In the genomic region with DNA sequence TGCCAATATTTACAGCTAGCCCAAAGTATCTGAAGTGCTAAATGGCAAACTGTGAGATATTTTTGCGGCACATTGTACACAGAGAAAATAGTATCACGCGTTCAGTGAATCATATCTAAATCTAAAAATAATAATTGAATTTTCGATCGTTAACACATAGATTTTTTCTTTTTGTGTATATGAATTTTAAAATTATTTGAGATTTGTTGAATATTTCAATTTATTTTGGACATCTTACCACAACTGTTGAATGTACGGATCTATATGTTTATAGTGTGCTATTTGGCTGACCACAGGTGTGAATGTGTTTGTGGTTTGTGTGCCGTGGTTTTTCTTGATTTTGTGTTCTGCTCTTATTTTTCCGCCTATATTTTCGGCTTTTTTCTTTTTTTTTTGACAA, we compare ENCODE assay signal across 4 fruit fly cellular contexts.
A peak's percentile ranks its signal among the peaks of the same experiment; 100 is the strongest.
TF ChIP-seq lines count a peak whose summit lies in the region.

No protein-coding gene starts in this region.

TF ChIP-seq in whole organism, embryonic, 481 proteins besides CTCF, POLR2A, EP300 and RAD21 (continued from another document and continues in another):
- TF ChIP-seq CG15269 (tag; optimal IDR thresholded peaks at IDR 0.05; lab: Kevin White, UChicago) (peak; percentile 68), aop (GFP tag; IDR thresholded peaks at IDR 0.05; lab: Robert Waterston, UW) (no peak), gsb (GFP tag; IDR thresholded peaks at IDR 0.05; lab: Robert Waterston, UW) (0 out of 2 replicates have a peak, but pooled peaks have one; percentile 13), CG6765 (GFP tag; optimal IDR thresholded peaks at IDR 0.05; lab: Kevin White, UChicago) (peak; percentile 77), CG1233 (GFP tag; optimal IDR thresholded peaks at IDR 0.05; lab: Kevin White, UChicago) (no peak), bcd (GFP tag; optimal IDR thresholded peaks at IDR 0.05; lab: Kevin White, UChicago) (peak; percentile 55), CG15601 (tag; optimal IDR thresholded peaks at IDR 0.05; lab: Kevin White, UChicago) (no peak), zen (tag; optimal IDR thresholded peaks at IDR 0.05; lab: Kevin White, UChicago) (no peak), CG11398 (GFP tag; optimal IDR thresholded peaks at IDR 0.05; lab: Kevin White, UChicago) (peak; percentile 19), CG8765 (GFP tag; IDR thresholded peaks at IDR 0.05; lab: Robert Waterston, UW) (no peak), Sox102F (GFP tag; optimal IDR thresholded peaks at IDR 0.05; lab: Kevin White, UChicago) (peak; percentile 63), CG6683 (GFP tag; optimal IDR thresholded peaks at IDR 0.05; lab: Kevin White, UChicago) (peak; percentile 1), E2f1 (GFP tag; IDR thresholded peaks at IDR 0.05; lab: Robert Waterston, UW) (0 out of 2 replicates have a peak, but pooled peaks have one; percentile 8), CG14014 (GFP tag; IDR thresholded peaks at IDR 0.05; lab: Robert Waterston, UW) (peak; percentile 61), twi (tag; optimal IDR thresholded peaks at IDR 0.05; lab: Kevin White, UChicago) (no peak), nerfin-2 (GFP tag; IDR thresholded peaks at IDR 0.05; lab: Robert Waterston, UW; ENCODE audit: partially characterized antibody) (no peak), CG6813 (GFP tag; optimal IDR thresholded peaks at IDR 0.05; lab: Kevin White, UChicago) (no peak), CG17186 (GFP tag; optimal IDR thresholded peaks at IDR 0.05; lab: Kevin White, UChicago) (no peak), gsb-n (tag; optimal IDR thresholded peaks at IDR 0.05; lab: Kevin White, UChicago) (no peak), CG12391 (tag; optimal IDR thresholded peaks at IDR 0.05; lab: Kevin White, UChicago) (peak; percentile 68), CG15514 (GFP tag; optimal IDR thresholded peaks at IDR 0.05; lab: Kevin White, UChicago) (peak; percentile 10), al (GFP tag; IDR thresholded peaks at IDR 0.05; lab: Robert Waterston, UW) (peak; percentile 60), CG4424 (GFP tag; optimal IDR thresholded peaks at IDR 0.05; lab: Kevin White, UChicago) (peak; percentile 51), CG1647 (GFP tag; optimal IDR thresholded peaks at IDR 0.05; lab: Kevin White, UChicago) (no peak), CG8089 (GFP tag; optimal IDR thresholded peaks at IDR 0.05; lab: Kevin White, UChicago) (no peak), CG4854 (GFP tag; optimal IDR thresholded peaks at IDR 0.05; lab: Kevin White, UChicago) (peak; percentile 6), CG5245 (GFP tag; optimal IDR thresholded peaks at IDR 0.05; lab: Kevin White, UChicago) (peak; percentile 15), Hr39 (optimal IDR thresholded peaks at IDR 0.05; lab: Kevin White, UChicago) (no peak), CG8924 (tag; optimal IDR thresholded peaks at IDR 0.05; lab: Kevin White, UChicago) (peak; percentile 53), CG10431 (GFP tag; optimal IDR thresholded peaks at IDR 0.05; lab: Kevin White, UChicago) (no peak), CG1603 (tag; optimal IDR thresholded peaks at IDR 0.05; lab: Kevin White, UChicago) (no peak), klu (GFP tag; IDR thresholded peaks at IDR 0.05; lab: Robert Waterston, UW) (no peak)

TF ChIP-seq in whole organism, prepupa, 60 proteins besides CTCF, POLR2A, EP300 and RAD21 (continued from another document and continues in another):
- TF ChIP-seq Gug (GFP tag; IDR thresholded peaks at IDR 0.05; lab: Robert Waterston, UW) (peak; percentile 51), CG6163 (GFP tag; IDR thresholded peaks at IDR 0.05; lab: Robert Waterston, UW) (no peak; the same call in 2 of the 3 replicates), CG34406 (GFP tag; optimal IDR thresholded peaks at IDR 0.05; lab: Kevin White, UChicago) (no peak), CG11294 (GFP tag; IDR thresholded peaks at IDR 0.05; lab: Robert Waterston, UW) (no peak), CG8119 (GFP tag; IDR thresholded peaks at IDR 0.05; lab: Robert Waterston, UW) (peak; percentile 55; the same call in 2 of the 3 replicates), Hr39 (GFP tag; optimal IDR thresholded peaks at IDR 0.05; lab: Kevin White, UChicago) (peak; percentile 16), pdm3 (GFP tag; optimal IDR thresholded peaks at IDR 0.05; lab: Kevin White, UChicago) (peak; percentile 43), CG6792 (GFP tag; optimal IDR thresholded peaks at IDR 0.05; lab: Kevin White, UChicago) (no peak), cyc (GFP tag; optimal IDR thresholded peaks at IDR 0.05; lab: Kevin White, UChicago) (no peak), CG11902 (GFP tag; optimal IDR thresholded peaks at IDR 0.05; lab: Kevin White, UChicago) (no peak), lz (GFP tag; optimal IDR thresholded peaks at IDR 0.05; lab: Kevin White, UChicago) (no peak), OdsH (GFP tag; optimal IDR thresholded peaks at IDR 0.05; lab: Kevin White, UChicago) (peak; percentile 42), spab (GFP tag; optimal IDR thresholded peaks at IDR 0.05; lab: Kevin White, UChicago) (no peak), CG10669 (GFP tag; optimal IDR thresholded peaks at IDR 0.05; lab: Kevin White, UChicago) (no peak), Eip78C (GFP tag; lab: Kevin White, UChicago) (peak; percentile 63), vri (GFP tag; optimal IDR thresholded peaks at IDR 0.05; lab: Kevin White, UChicago) (no peak), CG3919 (GFP tag; optimal IDR thresholded peaks at IDR 0.05; lab: Kevin White, UChicago) (peak; percentile 27), CG11762 (GFP tag; optimal IDR thresholded peaks at IDR 0.05; lab: Kevin White, UChicago; ENCODE audit: insufficient read depth) (no peak), fkh (GFP tag; optimal IDR thresholded peaks at IDR 0.05; lab: Kevin White, UChicago) (no peak), acj6 (GFP tag; optimal IDR thresholded peaks at IDR 0.05; lab: Kevin White, UChicago) (peak; percentile 24), salr (GFP tag; optimal IDR thresholded peaks at IDR 0.05; lab: Kevin White, UChicago) (peak in 1 of 2 experiments; percentile 11), CG6854 (GFP tag; optimal IDR thresholded peaks at IDR 0.05; lab: Kevin White, UChicago) (no peak), eg (GFP tag; IDR thresholded peaks at IDR 0.05; lab: Robert Waterston, UW) (peak; percentile 49; the same call in 2 of the 3 replicates), ss (GFP tag; optimal IDR thresholded peaks at IDR 0.05; lab: Kevin White, UChicago) (no peak), Sox102F (GFP tag; optimal IDR thresholded peaks at IDR 0.05; lab: Kevin White, UChicago) (peak; percentile 9), CG16779 (tag; optimal IDR thresholded peaks at IDR 0.05; lab: Kevin White, UChicago) (no peak), Hr4 (GFP tag; optimal IDR thresholded peaks at IDR 0.05; lab: Kevin White, UChicago) (peak; percentile 38), Sox15 (GFP tag; optimal IDR thresholded peaks at IDR 0.05; lab: Kevin White, UChicago) (no peak), CG6276 (GFP tag; optimal IDR thresholded peaks at IDR 0.05; lab: Kevin White, UChicago) (peak; percentile 21), Blimp-1 (GFP tag; optimal IDR thresholded peaks at IDR 0.05; lab: Kevin White, UChicago) (no peak), net (GFP tag; optimal IDR thresholded peaks at IDR 0.05; lab: Kevin White, UChicago) (peak; percentile 16), CG7368 (GFP tag; optimal IDR thresholded peaks at IDR 0.05; lab: Kevin White, UChicago) (no peak), Hr38 (GFP tag; optimal IDR thresholded peaks at IDR 0.05; lab: Kevin White, UChicago) (no peak)

TF ChIP-seq in whole organism, pupa, 21 proteins besides CTCF, POLR2A, EP300 and RAD21 (continued from another document):
- no peak for TF ChIP-seq fd96Ca (GFP tag; IDR thresholded peaks at IDR 0.05; lab: Robert Waterston, UW)

TF ChIP-seq in whole organism, wandering third instar larva, 38 proteins besides CTCF, POLR2A, EP300 and RAD21 (continued from another document):
- peak; percentile 9 for TF ChIP-seq ey (GFP tag; optimal IDR thresholded peaks at IDR 0.05; lab: Kevin White, UChicago)
- no peak for TF ChIP-seq fru (GFP tag; optimal IDR thresholded peaks at IDR 0.05; lab: Kevin White, UChicago)
- no peak for TF ChIP-seq CG9705 (GFP tag; optimal IDR thresholded peaks at IDR 0.05; lab: Kevin White, UChicago)
- peak in 1 of 2 experiments; percentile 49 for TF ChIP-seq foxo (GFP tag; optimal IDR thresholded peaks at IDR 0.05; lab: Kevin White, UChicago)
- TF ChIP-seq Hnf4 (GFP tag; optimal IDR thresholded peaks at IDR 0.05; lab: Kevin White, UChicago), result no peak
